Worm (Caenorhabditis elegans): ENCODE results near the gene C09B7.2.

- no peak for TF ChIP-seq Y55F3AM.14 (GFP tag; optimal IDR thresholded peaks at IDR 0.05)
- no peak for TF ChIP-seq elt-3 (tag; optimal IDR thresholded peaks at IDR 0.05)
- no peak for TF ChIP-seq nhr-6 (tag; optimal IDR thresholded peaks at IDR 0.05)
- no peak for TF ChIP-seq elt-1 (tag; optimal IDR thresholded peaks at IDR 0.05)
- TF ChIP-seq F13H6.1 (tag; optimal IDR thresholded peaks at IDR 0.05), result no peak
- no peak for TF ChIP-seq unc-55 (GFP tag; optimal IDR thresholded peaks at IDR 0.05)
- no peak for TF ChIP-seq ama-1 (optimal IDR thresholded peaks at IDR 0.05)
These were observed 39.6 kb downstream of the C09B7.2 start for ce11 chrX:2707480-2708015.
